Worm (Caenorhabditis elegans) whole organism, L1 larva: Measurements from ENCODE around the gene vdac-1.

Experiments
- C16A3.4 ChIP-seq: fragments of 150-350 bp; optimal IDR thresholded peaks from 2 replicates; lab custom pipeline; 2014; ENCODE audit warnings: missing biosample characterization, missing genetic modification characterization
- C34B4.2 ChIP-seq: sonication (generic microtip); optimal IDR thresholded peaks from 2 replicates; lab custom pipeline; 2017; ENCODE audit warnings: mild to moderate bottlenecking, missing genetic modification characterization, missing compliant biosample characterization
- F16B12.6 ChIP-seq: fragments of 150-350 bp; optimal IDR thresholded peaks from 2 replicates; lab custom pipeline; 2014; ENCODE audit warnings: missing biosample characterization, missing genetic modification characterization
- alr-1 ChIP-seq: fragments of 200-800 bp; sonication (Bioruptor generic); optimal IDR thresholded peaks from 2 replicates; lab custom pipeline; 2018; ENCODE audit warnings: borderline replicate concordance, mild to moderate bottlenecking, missing genetic modification characterization, missing compliant biosample characterization
- ama-1 ChIP-seq: fragments of 150-350 bp; optimal IDR thresholded peaks from 2 replicates; lab custom pipeline; 2014
- blmp-1 ChIP-seq: fragments of 150-350 bp; optimal IDR thresholded peaks from 2 replicates; lab custom pipeline; 2014; ENCODE audit warnings: missing biosample characterization, missing genetic modification characterization
- ceh-63 ChIP-seq: fragments of 200-800 bp; sonication (Bioruptor generic); optimal IDR thresholded peaks from 2 replicates; lab custom pipeline; 2018; ENCODE audit warnings: mild to moderate bottlenecking, missing genetic modification characterization, missing compliant biosample characterization
- ceh-8 ChIP-seq: fragments of 200-800 bp; sonication (Bioruptor generic); optimal IDR thresholded peaks from 2 replicates; lab custom pipeline; 2018; ENCODE audit warnings: mild to moderate bottlenecking, missing genetic modification characterization, moderate library complexity, missing compliant biosample characterization
- ceh-82 ChIP-seq, 3 experiments: fragments of 150-350 bp in 1 of 3; sonication (generic microtip) in 2 of 3; optimal IDR thresholded peaks; 2 replicates each; lab custom pipeline; 2014 to 2017; ENCODE audit warnings: missing biosample characterization in 3 of 3, missing genetic modification characterization in 3 of 3
- ces-1 ChIP-seq: fragments of 150-350 bp; optimal IDR thresholded peaks from 2 replicates; lab custom pipeline; 2014; ENCODE audit warnings: missing biosample characterization, missing genetic modification reagents, missing genetic modification characterization
- efl-1 ChIP-seq, 4 experiments: fragments of 150-350 bp; optimal IDR thresholded peaks in 3 of 4; peaks in 1 of 4; 1 replicate in 1 of 4; 2 replicates in 3 of 4; lab custom pipeline; 2014; ENCODE audit warnings: missing biosample characterization in 2 of 4, missing genetic modification characterization in 2 of 4, missing genetic modification reagents in 2 of 4
- elt-2 ChIP-seq: sonication (generic microtip); optimal IDR thresholded peaks from 2 replicates; lab custom pipeline; 2016; ENCODE audit warnings: missing genetic modification characterization, mild to moderate bottlenecking, inconsistent platforms, missing compliant biosample characterization, missing genetic modification reagents
- elt-3 ChIP-seq, 6 experiments: fragments of 150-350 bp in 1 of 6; sonication (generic microtip); optimal IDR thresholded peaks; 2 replicates each; lab custom pipeline; 2017 to 2018; ENCODE audit warnings: missing biosample characterization in 6 of 6, missing genetic modification characterization in 6 of 6, inconsistent platforms in 1 of 6
- fkh-10 ChIP-seq: sonication (generic microtip); optimal IDR thresholded peaks from 2 replicates; lab custom pipeline; 2017; ENCODE audit warnings: missing biosample characterization, missing genetic modification reagents, missing genetic modification characterization
- fkh-4 ChIP-seq: sonication (generic microtip); optimal IDR thresholded peaks from 2 replicates; lab custom pipeline; 2016; ENCODE audit warnings: missing compliant biosample characterization, missing genetic modification characterization, borderline replicate concordance
- grh-1 ChIP-seq: fragments of 200-800 bp; sonication (Bioruptor generic); IDR thresholded peaks from 2 replicates; pipeline ENCODE4 v1.3.6; 2022; ENCODE audit warnings: missing genetic modification reagents, missing genetic modification characterization, missing compliant biosample characterization
- hlh-17 ChIP-seq: fragments of 200-800 bp; sonication (Bioruptor generic); optimal IDR thresholded peaks from 2 replicates; lab custom pipeline; 2018; ENCODE audit warnings: missing genetic modification characterization, mild to moderate bottlenecking, missing compliant biosample characterization, moderate library complexity, borderline replicate concordance
- hlh-4 ChIP-seq: sonication (generic microtip); optimal IDR thresholded peaks from 2 replicates; lab custom pipeline; 2016; ENCODE audit warnings: mild to moderate bottlenecking, missing genetic modification characterization, missing compliant biosample characterization
- lin-13 ChIP-seq: fragments of 150-350 bp; optimal IDR thresholded peaks from 2 replicates; lab custom pipeline; 2014; ENCODE audit warnings: missing biosample characterization, missing genetic modification reagents, missing genetic modification characterization
- lin-39 ChIP-seq: fragments of 150-350 bp; optimal IDR thresholded peaks from 2 replicates; lab custom pipeline; 2014; ENCODE audit warnings: missing biosample characterization, missing genetic modification reagents, missing genetic modification characterization
- lir-3 ChIP-seq: sonication (generic microtip); optimal IDR thresholded peaks from 2 replicates; lab custom pipeline; 2016; ENCODE audit warnings: mild to moderate bottlenecking, missing genetic modification characterization, moderate library complexity, missing compliant biosample characterization; ENCODE audit not compliant: poor library complexity
- nhr-19 ChIP-seq: fragments of 200-800 bp; sonication (Bioruptor generic); conservative IDR thresholded peaks from 2 replicates; pipeline ENCODE4 v1.3.6; 2022; ENCODE audit warnings: missing genetic modification characterization, missing compliant biosample characterization
- nhr-77 ChIP-seq: fragments of 150-350 bp; optimal IDR thresholded peaks from 2 replicates; lab custom pipeline; 2014; ENCODE audit warnings: missing biosample characterization, missing genetic modification characterization
- nhr-84 ChIP-seq: sonication (generic microtip); optimal IDR thresholded peaks from 2 replicates; lab custom pipeline; 2017; ENCODE audit warnings: missing biosample characterization, missing genetic modification characterization
- nhr-85 ChIP-seq: sonication (generic microtip); peaks from one replicate; lab custom pipeline; 2016; ENCODE audit warnings: missing genetic modification characterization, inconsistent platforms, missing compliant biosample characterization
- nhr-90 ChIP-seq: sonication (generic microtip); optimal IDR thresholded peaks from 2 replicates; lab custom pipeline; 2016; ENCODE audit warnings: mild to moderate bottlenecking, missing genetic modification characterization, missing compliant biosample characterization; ENCODE audit not compliant: poor library complexity
- pag-3 ChIP-seq: sonication (generic microtip); optimal IDR thresholded peaks from 2 replicates; lab custom pipeline; 2017; ENCODE audit warnings: missing genetic modification characterization, mild to moderate bottlenecking, missing compliant biosample characterization, antibody characterized with exemption, borderline replicate concordance; ENCODE audit not compliant: insufficient read depth
- pqm-1 ChIP-seq: sonication (generic microtip); optimal IDR thresholded peaks from 3 replicates; lab custom pipeline; 2017; ENCODE audit warnings: missing biosample characterization, missing genetic modification characterization
- rnt-1 ChIP-seq: sonication (generic microtip); optimal IDR thresholded peaks from 2 replicates; lab custom pipeline; 2016; ENCODE audit warnings: mild to moderate bottlenecking, missing genetic modification characterization, moderate library complexity, missing compliant biosample characterization
- snpc-4 ChIP-seq: fragments of 150-350 bp; optimal IDR thresholded peaks from 2 replicates; lab custom pipeline; 2014; ENCODE audit warnings: missing biosample characterization, missing genetic modification characterization
- sup-37 ChIP-seq: fragments of 200-800 bp; sonication (Bioruptor generic); optimal IDR thresholded peaks from 2 replicates; lab custom pipeline; 2018; ENCODE audit warnings: mild to moderate bottlenecking, missing genetic modification characterization, missing compliant biosample characterization
- tbx-2 ChIP-seq: sonication (generic microtip); optimal IDR thresholded peaks from 2 replicates; lab custom pipeline; 2016; ENCODE audit warnings: missing genetic modification characterization, missing compliant biosample characterization
- zag-1 ChIP-seq: fragments of 150-350 bp; optimal IDR thresholded peaks from 2 replicates; lab custom pipeline; 2014; ENCODE audit warnings: missing biosample characterization, missing genetic modification characterization

Gene vdac-1

DNA sequence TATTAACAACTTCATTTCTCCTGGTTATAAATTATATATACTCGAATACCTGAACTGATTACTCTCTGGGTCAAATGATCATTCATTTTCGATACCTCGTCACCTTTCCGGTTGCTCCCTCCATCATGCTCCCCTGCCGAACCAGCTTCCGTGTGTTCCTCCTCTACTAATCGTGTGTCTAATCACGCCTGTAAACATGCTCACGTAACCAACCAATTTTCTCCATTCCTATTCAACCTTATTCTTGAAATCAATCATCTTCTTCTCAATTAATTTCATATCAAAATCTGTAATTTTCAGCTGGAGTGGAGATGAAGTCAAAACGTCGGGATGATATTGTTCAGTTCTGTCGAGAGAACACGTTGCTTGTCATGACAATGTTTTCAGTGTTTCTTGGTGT is 4.4 kb downstream of the vdac-1 start, which contains the start of gene glt-6:
Gene glt-6 (plus strand): TSS at position 301 of the 400 bp plus-strand sequence.
- TF ChIP-seq pag-3 (tag; lab: Kevin White, UChicago) (no peak), fkh-10 (GFP tag; lab: Kevin White, UChicago) (no peak), blmp-1 (no peak), rnt-1 (no peak)

DNA sequence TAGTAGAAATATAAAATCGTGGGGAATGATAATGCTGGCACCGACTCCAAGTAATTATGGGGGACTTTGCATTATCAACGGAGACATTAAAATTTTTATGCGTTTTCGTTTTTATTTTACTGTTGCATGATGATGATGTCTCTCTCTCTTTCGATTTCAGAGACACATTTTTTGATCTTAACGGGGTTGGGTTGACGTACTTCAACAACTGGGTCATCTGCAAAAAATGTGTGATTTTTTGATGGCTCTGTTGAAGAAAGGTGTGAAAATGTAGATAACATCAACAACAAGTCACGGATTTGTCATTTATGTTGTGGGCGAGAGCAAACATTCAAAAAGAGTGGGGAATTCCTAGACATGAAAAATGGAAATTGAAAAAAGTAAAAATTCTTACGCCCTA is 6.4 kb downstream of the vdac-1 start, which contains the start of gene F55G1.15:
Gene F55G1.15 (minus strand): TSS at position 101 of the 400 bp plus-strand sequence.
- no peak for TF ChIP-seq pqm-1 (tag; lab: Kevin White, UChicago)
- TF ChIP-seq nhr-90 (tag; lab: Kevin White, UChicago) = no peak
- TF ChIP-seq nhr-85 (tag; lab: Kevin White, UChicago) = no peak
- peak; percentile 21 for TF ChIP-seq elt-2 (tag; lab: Kevin White, UChicago)
- no peak for TF ChIP-seq blmp-1
- TF ChIP-seq lir-3 (tag; lab: Kevin White, UChicago) = no peak
- TF ChIP-seq hlh-4 = no peak
- no peak for TF ChIP-seq lin-39 (tag; lab: Kevin White, UChicago)

DNA sequence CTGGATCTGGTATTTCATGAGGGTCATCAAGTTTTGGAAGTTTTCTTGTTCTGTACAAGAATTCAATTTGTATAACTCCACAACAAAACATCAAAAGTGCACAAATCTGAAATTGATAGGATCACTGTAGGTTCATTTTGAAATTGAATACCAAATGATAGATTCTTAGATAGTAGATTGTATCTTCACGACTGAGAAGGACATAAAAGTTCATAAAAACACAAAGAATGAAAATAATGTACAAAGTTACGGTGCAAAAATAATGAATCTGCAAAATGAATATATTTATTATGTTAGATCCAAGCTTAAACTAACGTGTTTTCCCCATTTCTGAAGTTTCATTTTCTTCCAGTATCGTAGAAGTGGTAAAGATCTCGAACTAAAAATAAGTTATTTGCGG is 6.8 kb downstream of the vdac-1 start:
- TF ChIP-seq lir-3 (tag; lab: Kevin White, UChicago) (no peak), nhr-19 (GFP tag; lab: Robert Waterston, UW) (no peak), zag-1 (no peak), efl-1 (optimal IDR thresholded peaks at IDR 0.05; lab: Kevin White, UChicago) (no peak), efl-1 (GFP tag; optimal IDR thresholded peaks at IDR 0.05 in 1 of 2; lab: Kevin White, UChicago) (peak in 1 of 2 experiments; percentile 82), ces-1 (GFP tag; lab: Kevin White, UChicago) (no peak), hlh-17 (GFP tag; lab: Kevin White, UChicago) (no peak)

DNA sequence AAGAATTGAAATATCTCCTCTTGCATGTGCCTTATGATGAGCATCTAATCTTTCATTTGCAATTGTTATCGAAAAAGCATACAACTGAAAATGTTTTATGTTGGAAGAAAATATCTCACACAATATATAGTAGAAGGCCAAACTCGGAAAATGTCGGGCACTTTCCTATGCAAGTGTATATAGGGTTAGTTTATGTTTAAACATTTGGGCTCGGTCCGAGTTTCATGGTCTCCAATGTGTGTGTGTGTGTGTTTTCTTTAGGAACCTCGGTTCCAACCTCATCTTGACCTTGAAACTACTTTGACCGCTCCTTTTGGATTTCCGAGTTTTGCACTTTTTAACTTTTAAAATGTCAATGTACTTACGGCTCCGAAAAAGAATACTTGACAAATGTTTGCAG is 8.4 kb downstream of the vdac-1 start:
- no peak for TF ChIP-seq efl-1 (optimal IDR thresholded peaks at IDR 0.05; lab: Kevin White, UChicago)
- peak in 1 of 2 experiments; percentile 61 for TF ChIP-seq efl-1 (GFP tag; optimal IDR thresholded peaks at IDR 0.05 in 1 of 2; lab: Kevin White, UChicago)
- no peak for TF ChIP-seq ceh-8
- peak; percentile 84 for TF ChIP-seq snpc-4 (tag; lab: Kevin White, UChicago)

DNA sequence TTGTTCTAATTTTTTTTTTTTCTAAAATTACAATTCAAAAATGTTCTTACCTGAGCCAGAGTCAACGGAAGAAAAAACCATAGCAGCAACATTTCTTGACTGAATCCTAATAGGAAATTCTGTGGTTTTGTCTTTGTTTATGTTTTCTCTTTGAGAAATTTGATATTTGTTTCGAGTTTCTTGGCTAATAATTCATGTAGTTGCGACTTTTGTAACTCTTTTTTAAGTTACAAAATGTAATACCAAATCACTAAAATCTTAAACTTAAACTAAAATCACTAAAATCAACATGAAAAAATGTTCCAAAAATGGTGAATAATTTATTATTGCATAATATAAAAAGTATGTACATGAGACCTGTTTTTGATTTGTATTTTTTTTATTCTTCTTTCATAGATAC is 9.9 kb downstream of the vdac-1 start, which contains the start of gene egas-4:
Gene egas-4 (minus strand): TSS at position 101 of the 400 bp plus-strand sequence.
- no peak for TF ChIP-seq elt-3 (tag; optimal IDR thresholded peaks at IDR 0.05; lab: Kevin White, UChicago)
- no peak for TF ChIP-seq grh-1 (GFP tag; lab: Robert Waterston, UW)
- TF ChIP-seq C16A3.4 = no peak
- no peak for TF ChIP-seq alr-1
- no peak for TF ChIP-seq ama-1 (lab: Kevin White, UChicago)
- TF ChIP-seq F16B12.6 = no peak
- no peak for TF ChIP-seq fkh-10 (GFP tag; lab: Kevin White, UChicago)
- no peak for TF ChIP-seq pag-3 (tag; lab: Kevin White, UChicago)
- no peak for TF ChIP-seq C34B4.2 (tag; lab: Kevin White, UChicago)
- no peak for TF ChIP-seq sup-37 (GFP tag; lab: Kevin White, UChicago)
- TF ChIP-seq nhr-77 = no peak
- no peak for TF ChIP-seq nhr-85 (tag; lab: Kevin White, UChicago)
- no peak for TF ChIP-seq fkh-4
- no peak for TF ChIP-seq ceh-82 (tag; optimal IDR thresholded peaks at IDR 0.05; lab: Kevin White, UChicago)
- TF ChIP-seq nhr-19 (GFP tag; lab: Robert Waterston, UW) = no peak
- TF ChIP-seq ceh-63 = no peak
- no peak for TF ChIP-seq nhr-84 (tag; lab: Kevin White, UChicago)
- TF ChIP-seq lin-13 (GFP tag; lab: Kevin White, UChicago) = no peak
- no peak for TF ChIP-seq tbx-2
